Fruit fly (Drosophila melanogaster) whole organism, adult: Measurements from ENCODE around the gene CG1208.

Source experiments
- CG11617 ChIP-seq: fragments of 200-800 bp; sonication (Bioruptor generic); optimal IDR thresholded peaks from 2 replicates; lab custom pipeline; 2017; ENCODE audit warnings: mild to moderate bottlenecking, missing biosample characterization, missing genetic modification reagents, missing genetic modification characterization
- CG12768 ChIP-seq: fragments of 200-800 bp; sonication (Bioruptor generic); optimal IDR thresholded peaks from 2 replicates; lab custom pipeline; 2017; ENCODE audit warnings: missing biosample characterization, missing genetic modification characterization, mild to moderate bottlenecking, moderate library complexity, missing genetic modification reagents
- CG14711 ChIP-seq: fragments of 200-800 bp; sonication (Bioruptor generic); optimal IDR thresholded peaks from 2 replicates; lab custom pipeline; 2018; ENCODE audit warnings: missing biosample characterization, mild to moderate bottlenecking, missing genetic modification characterization, moderate library complexity
- CG1620 ChIP-seq: fragments of 200-800 bp; sonication (Bioruptor generic); optimal IDR thresholded peaks from 2 replicates; lab custom pipeline; 2016; ENCODE audit warnings: missing biosample characterization, missing genetic modification characterization
- CG33017 ChIP-seq: fragments of 200-800 bp; sonication (Bioruptor generic); optimal IDR thresholded peaks from 2 replicates; lab custom pipeline; 2018; ENCODE audit warnings: missing biosample characterization, mild to moderate bottlenecking, missing genetic modification characterization, moderate library complexity
- CG5204 ChIP-seq: fragments of 200-800 bp; sonication (Bioruptor generic); optimal IDR thresholded peaks from 2 replicates; lab custom pipeline; 2016; ENCODE audit warnings: missing biosample characterization, missing genetic modification characterization
- CG7045 ChIP-seq: fragments of 200-800 bp; sonication (Bioruptor generic); optimal IDR thresholded peaks from 2 replicates; lab custom pipeline; 2017; ENCODE audit warnings: missing biosample characterization, mild to moderate bottlenecking, missing genetic modification characterization
- CG7101 ChIP-seq: fragments of 200-800 bp; sonication (Bioruptor generic); optimal IDR thresholded peaks from 2 replicates; lab custom pipeline; 2018; ENCODE audit warnings: missing biosample characterization, mild to moderate bottlenecking, missing genetic modification characterization, moderate library complexity
- Clk ChIP-seq: fragments of 200-800 bp; sonication (Bioruptor generic); optimal IDR thresholded peaks from 2 replicates; lab custom pipeline; 2017; ENCODE audit warnings: missing biosample characterization, missing genetic modification characterization
- Crg-1 ChIP-seq: fragments of 200-800 bp; sonication (Bioruptor generic); optimal IDR thresholded peaks from 2 replicates; lab custom pipeline; 2016; ENCODE audit warnings: missing biosample characterization, missing genetic modification characterization
- Hr96 ChIP-seq: fragments of 200-800 bp; sonication (Bioruptor generic); optimal IDR thresholded peaks from 2 replicates; lab custom pipeline; 2016; ENCODE audit warnings: missing biosample characterization, missing genetic modification characterization
- Mnt ChIP-seq: fragments of 200-800 bp; sonication (Bioruptor generic); optimal IDR thresholded peaks from 2 replicates; lab custom pipeline; 2016; ENCODE audit warnings: missing biosample characterization, mild to moderate bottlenecking, missing genetic modification characterization
- bab1 ChIP-seq: fragments of 200-800 bp; sonication (Bioruptor generic); optimal IDR thresholded peaks from 3 replicates; lab custom pipeline; 2019; ENCODE audit warnings: missing biosample characterization, mild to moderate bottlenecking, missing genetic modification characterization, moderate library complexity
- cic ChIP-seq: fragments of 200-800 bp; sonication (Bioruptor generic); optimal IDR thresholded peaks from 2 replicates; lab custom pipeline; 2017; ENCODE audit warnings: missing biosample characterization, mild to moderate bottlenecking, missing genetic modification characterization, moderate library complexity
- cnc ChIP-seq, 2 experiments: fragments of >200 bp; optimal IDR thresholded peaks; 2 replicates each; lab custom pipeline; 2017
- kay ChIP-seq: fragments of 200-800 bp; sonication (Bioruptor generic); peaks from one replicate; lab custom pipeline; 2016; ENCODE audit warnings: missing biosample characterization, missing genetic modification characterization, borderline replicate concordance
- ovo ChIP-seq: fragments of 200-800 bp; sonication (Bioruptor generic); optimal IDR thresholded peaks from 2 replicates; lab custom pipeline; 2016; ENCODE audit warnings: missing biosample characterization, missing genetic modification characterization
- pad ChIP-seq: fragments of 200-800 bp; sonication (Bioruptor generic); optimal IDR thresholded peaks from 3 replicates; lab custom pipeline; 2017; ENCODE audit warnings: missing biosample characterization, missing genetic modification characterization, mild to moderate bottlenecking, moderate library complexity, missing genetic modification reagents
- tj ChIP-seq: fragments of 200-800 bp; sonication (Bioruptor generic); optimal IDR thresholded peaks from 3 replicates; lab custom pipeline; 2017; ENCODE audit warnings: missing biosample characterization, mild to moderate bottlenecking, missing genetic modification characterization, moderate library complexity
- toe ChIP-seq: fragments of 200-800 bp; sonication (Bioruptor generic); optimal IDR thresholded peaks from 2 replicates; lab custom pipeline; 2016; ENCODE audit warnings: missing biosample characterization, missing genetic modification characterization

Gene CG1208

dm6 chr3R:5797709-5798108, 33.7 kb upstream of the CG1208 start:
- TF ChIP-seq CG12768 (GFP tag; lab: Kevin White, UChicago) (no peak), CG1620 (no peak), toe (GFP tag; lab: Kevin White, UChicago) (no peak), CG14711 (tag; lab: Kevin White, UChicago) (no peak), Clk (no peak), cnc (optimal IDR thresholded peaks at IDR 0.05; lab: Kevin White, UChicago) (no peak), bab1 (GFP tag; lab: Kevin White, UChicago) (no peak)

dm6 chr3R:5801703-5802436, 29.6 kb upstream of the CG1208 start, which contains the start of gene CG11000:
Gene CG11000 (plus strand): TSS chr3R:5802328.
- TF ChIP-seq Clk: no peak
- TF ChIP-seq cic (GFP tag; lab: Kevin White, UChicago): peak; percentile 6

dm6 chr3R:5813157-5813659, 18.2 kb upstream of the CG1208 start, which contains the start of gene CG42675:
Gene CG42675 (plus strand): TSS chr3R:5813609.
- TF ChIP-seq CG14711 (tag; lab: Kevin White, UChicago): no peak
- no peak for TF ChIP-seq CG5204
- no peak for TF ChIP-seq CG11617
- no peak for TF ChIP-seq cic (GFP tag; lab: Kevin White, UChicago)
- TF ChIP-seq pad (GFP tag; lab: Kevin White, UChicago): no peak
- no peak for TF ChIP-seq CG1620
- TF ChIP-seq CG7101 (tag; lab: Kevin White, UChicago): no peak
- no peak for TF ChIP-seq Hr96 (GFP tag; lab: Kevin White, UChicago)
- no peak for TF ChIP-seq kay (GFP tag; lab: Kevin White, UChicago)

dm6 chr3R:5821243-5821642, 10.2 kb upstream of the CG1208 start, which contains the start of gene Hpr1:
Gene Hpr1 (minus strand): TSS chr3R:5821440.
- no peak for TF ChIP-seq CG33017
- peak; percentile 86 for TF ChIP-seq kay (GFP tag; lab: Kevin White, UChicago)
- no peak for TF ChIP-seq CG7045

- TF ChIP-seq CG5204: no peak
- TF ChIP-seq CG33017: no peak
- TF ChIP-seq Crg-1 (GFP tag; lab: Kevin White, UChicago): no peak
- no peak for TF ChIP-seq Clk
- no peak for TF ChIP-seq Hr96 (GFP tag; lab: Kevin White, UChicago)
- TF ChIP-seq tj: no peak
These were observed 9.7 kb upstream of the CG1208 start, which contains the start of gene CG46303 for dm6 chr3R:5821750-5822149. Gene CG46303 (plus strand): TSS chr3R:5821972.

- TF ChIP-seq CG14711 (tag; lab: Kevin White, UChicago): peak; percentile 66
- peak; percentile 40 for TF ChIP-seq Hr96 (GFP tag; lab: Kevin White, UChicago)
- TF ChIP-seq ovo (GFP tag; lab: Kevin White, UChicago): peak; percentile 57
- TF ChIP-seq bab1 (GFP tag; lab: Kevin White, UChicago): peak; percentile 64
- peak; percentile 36 for TF ChIP-seq Clk
- peak; percentile 73 for TF ChIP-seq CG7101 (tag; lab: Kevin White, UChicago)
- peak; percentile 63 for TF ChIP-seq pad (GFP tag; lab: Kevin White, UChicago)
- peak; percentile 55 for TF ChIP-seq Crg-1 (GFP tag; lab: Kevin White, UChicago)
- peak; percentile 54 for TF ChIP-seq CG33017
- peak; percentile 42 for TF ChIP-seq CG12768 (GFP tag; lab: Kevin White, UChicago)
- TF ChIP-seq kay (GFP tag; lab: Kevin White, UChicago): peak; percentile 96
- TF ChIP-seq CG5204: peak; percentile 64
- peak; percentile 20 for TF ChIP-seq cic (GFP tag; lab: Kevin White, UChicago)
- peak; percentile 69 for TF ChIP-seq toe (GFP tag; lab: Kevin White, UChicago)
- TF ChIP-seq CG1620: peak; percentile 72
- TF ChIP-seq Mnt: peak; percentile 74
- peak; percentile 60 for TF ChIP-seq CG7045
- no peak for TF ChIP-seq cnc (optimal IDR thresholded peaks at IDR 0.05; lab: Kevin White, UChicago)
- peak; percentile 62 for TF ChIP-seq tj
- TF ChIP-seq CG11617: peak; percentile 74
These were observed 7.0 kb upstream of the CG1208 start, which contains the start of the genes Sec20 and dgrn for dm6 chr3R:5824456-5824855. Gene Sec20 (minus strand): TSS chr3R:5824532. Gene dgrn (plus strand): TSS chr3R:5824615.

dm6 chr3R:5829762-5830161, 1.7 kb upstream of the CG1208 start, which contains the start of gene glob3:
Gene glob3 (plus strand): TSS chr3R:5830062.
- TF ChIP-seq CG11617 (no peak), CG1620 (no peak), Hr96 (GFP tag; lab: Kevin White, UChicago) (no peak), toe (GFP tag; lab: Kevin White, UChicago) (no peak), CG12768 (GFP tag; lab: Kevin White, UChicago) (no peak), Crg-1 (GFP tag; lab: Kevin White, UChicago) (no peak), pad (GFP tag; lab: Kevin White, UChicago) (no peak), bab1 (GFP tag; lab: Kevin White, UChicago) (no peak), CG7045 (no peak), kay (GFP tag; lab: Kevin White, UChicago) (no peak), cic (GFP tag; lab: Kevin White, UChicago) (no peak), cnc (optimal IDR thresholded peaks at IDR 0.05; lab: Kevin White, UChicago) (no peak), CG14711 (tag; lab: Kevin White, UChicago) (no peak), Clk (no peak), CG7101 (tag; lab: Kevin White, UChicago) (no peak), CG5204 (no peak), ovo (GFP tag; lab: Kevin White, UChicago) (no peak), Mnt (no peak)
